Fruit fly (Drosophila melanogaster): ENCODE results near the gene Nmd3.

The Nmd3 gene

DNA sequence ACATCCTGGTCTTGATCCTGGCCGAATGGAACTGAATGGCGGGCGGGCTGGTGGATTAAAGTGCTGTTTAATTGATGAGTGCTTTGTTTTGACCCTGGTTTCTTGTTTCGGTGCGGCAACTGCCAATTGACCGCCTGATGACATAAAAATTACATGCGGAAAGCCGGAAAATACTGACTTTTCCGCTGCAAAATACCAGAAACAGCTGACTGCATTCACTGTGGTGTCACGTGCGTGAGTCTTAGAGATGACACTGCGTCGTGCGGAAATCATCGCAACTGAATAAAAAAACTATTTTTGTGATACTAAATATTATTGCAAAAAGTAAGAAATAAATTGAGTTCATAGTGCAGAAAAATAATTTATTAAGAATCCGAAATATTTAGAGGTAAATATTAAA, 35.0 kb downstream of the Nmd3 start, which contains the start of gene bcn92 (continued):
- TF ChIP-seq Asciz (GFP tag; optimal IDR thresholded peaks at IDR 0.05) (no peak), ERR (GFP tag; optimal IDR thresholded peaks at IDR 0.05) (peak; percentile 19), wdn (GFP tag; IDR thresholded peaks at IDR 0.05) (no peak), Doc3 (GFP tag; IDR thresholded peaks at IDR 0.05; ENCODE audit: partially characterized antibody) (peak; percentile 94), kni (GFP tag; optimal IDR thresholded peaks at IDR 0.05) (no peak), bigmax (GFP tag; optimal IDR thresholded peaks at IDR 0.05) (no peak), Abd-B (GFP tag; optimal IDR thresholded peaks at IDR 0.05) (peak; percentile 7), ken (GFP tag; IDR thresholded peaks at IDR 0.05) (no peak), Dbx (GFP tag; IDR thresholded peaks at IDR 0.05) (peak; percentile 70), Bdp1 (GFP tag; optimal IDR thresholded peaks at IDR 0.05) (no peak), bcd (GFP tag; optimal IDR thresholded peaks at IDR 0.05) (no peak), CG17328 (GFP tag; IDR thresholded peaks at IDR 0.05) (no peak), dmrt99B (tag; optimal IDR thresholded peaks at IDR 0.05) (no peak), ems (GFP tag; optimal IDR thresholded peaks at IDR 0.05) (no peak), tio (GFP tag; optimal IDR thresholded peaks at IDR 0.05) (no peak), insv (GFP tag; optimal IDR thresholded peaks at IDR 0.05) (peak in 1 of 2 experiments; percentile 84), CG1024 (GFP tag; IDR thresholded peaks at IDR 0.05) (0 out of 2 replicates have a peak, but pooled peaks have one; percentile 11), CG17612 (GFP tag; IDR thresholded peaks at IDR 0.05) (no peak), D (optimal IDR thresholded peaks at IDR 0.05) (no peak), D (GFP tag; optimal IDR thresholded peaks at IDR 0.05) (no peak), CG6765 (GFP tag; optimal IDR thresholded peaks at IDR 0.05) (no peak), ase (GFP tag; IDR thresholded peaks at IDR 0.05) (no peak), nerfin-1 (tag; optimal IDR thresholded peaks at IDR 0.05) (no peak), CG10565 (GFP tag; optimal IDR thresholded peaks at IDR 0.05) (no peak), CG15269 (tag; optimal IDR thresholded peaks at IDR 0.05) (peak; percentile 43), Max (GFP tag; optimal IDR thresholded peaks at IDR 0.05) (peak; percentile 33), abd-A (tag; optimal IDR thresholded peaks at IDR 0.05) (no peak), CG4282 (GFP tag; optimal IDR thresholded peaks at IDR 0.05) (no peak), cad (GFP tag; optimal IDR thresholded peaks at IDR 0.05) (no peak), CG13123 (GFP tag; optimal IDR thresholded peaks at IDR 0.05) (peak; percentile 26), CG5953 (GFP tag; IDR thresholded peaks at IDR 0.05) (no peak), fd102C (GFP tag; optimal IDR thresholded peaks at IDR 0.05) (no peak), btn (GFP tag; optimal IDR thresholded peaks at IDR 0.05) (no peak), Camta (GFP tag; optimal IDR thresholded peaks at IDR 0.05) (peak; percentile 45), jumu (GFP tag; optimal IDR thresholded peaks at IDR 0.05) (peak; percentile 50), shn (GFP tag; optimal IDR thresholded peaks at IDR 0.05) (peak; percentile 16), CG8765 (GFP tag; IDR thresholded peaks at IDR 0.05) (no peak), dmrt11E (tag; optimal IDR thresholded peaks at IDR 0.05) (peak; percentile 9), CG6654 (GFP tag; optimal IDR thresholded peaks at IDR 0.05) (no peak), CG43689 (GFP tag; IDR thresholded peaks at IDR 0.05) (no peak), MESR4 (GFP tag; optimal IDR thresholded peaks at IDR 0.05) (peak; percentile 53), exex (tag; optimal IDR thresholded peaks at IDR 0.05) (no peak), CG33557 (GFP tag; optimal IDR thresholded peaks at IDR 0.05) (no peak), Elba2 (GFP tag; optimal IDR thresholded peaks at IDR 0.05) (peak; percentile 92), CG15011 (GFP tag; optimal IDR thresholded peaks at IDR 0.05) (no peak), bbx (GFP tag; IDR thresholded peaks at IDR 0.05; ENCODE audit: partially characterized antibody) (peak; percentile 97), ttk (GFP tag; IDR thresholded peaks at IDR 0.05) (no peak), odd (GFP tag; optimal IDR thresholded peaks at IDR 0.05) (no peak), pan (optimal IDR thresholded peaks at IDR 0.05) (no peak), pan (GFP tag; optimal IDR thresholded peaks at IDR 0.05 in 1 of 2, IDR thresholded peaks at IDR 0.05 in 1 of 2) (no peak), Rfx (GFP tag; IDR thresholded peaks at IDR 0.05) (peak; percentile 73), CG2116 (GFP tag; optimal IDR thresholded peaks at IDR 0.05) (peak; percentile 34)

Measured in whole organism, embryonic.